Worm (Caenorhabditis elegans) whole organism, L1 larva: ENCODE results near the gene D2007.2.

Experiments used
- ceh-8 ChIP-seq: fragments of 200-800 bp; sonication (Bioruptor generic); optimal IDR thresholded peaks from 2 replicates; lab custom pipeline; 2018; ENCODE audit warnings: mild to moderate bottlenecking, missing genetic modification characterization, moderate library complexity, missing compliant biosample characterization
- egl-13 ChIP-seq: sonication (generic microtip); optimal IDR thresholded peaks from 2 replicates; lab custom pipeline; 2016; ENCODE audit warnings: missing genotype, missing genetic modification reagents, missing genetic modification characterization, missing compliant biosample characterization
- fkh-8 ChIP-seq: sonication (generic microtip); optimal IDR thresholded peaks from 2 replicates; lab custom pipeline; 2016; ENCODE audit warnings: mild to moderate bottlenecking, missing genetic modification characterization, missing compliant biosample characterization
- lsy-2 ChIP-seq, 2 experiments: fragments of 150-350 bp; optimal IDR thresholded peaks; 2 replicates each; lab custom pipeline; 2014; ENCODE audit warnings: missing biosample characterization in 2 of 2, missing genetic modification characterization in 2 of 2
- nhr-77 ChIP-seq: fragments of 150-350 bp; optimal IDR thresholded peaks from 2 replicates; lab custom pipeline; 2014; ENCODE audit warnings: missing biosample characterization, missing genetic modification characterization
- ztf-4 ChIP-seq: fragments of 150-350 bp; optimal IDR thresholded peaks from 2 replicates; lab custom pipeline; 2014; ENCODE audit warnings: missing biosample characterization, missing genetic modification characterization

ce11 chrIII:8121923-8122322 lies 26.8 kb upstream of the D2007.2 start:
- peak; percentile 23 for TF ChIP-seq ztf-4 (tag; lab: Kevin White, UChicago)
- no peak for TF ChIP-seq egl-13 (tag; lab: Kevin White, UChicago)
- no peak for TF ChIP-seq nhr-77 (tag; lab: Kevin White, UChicago)
- TF ChIP-seq lsy-2 (tag; optimal IDR thresholded peaks at IDR 0.05; lab: Kevin White, UChicago): no peak
- TF ChIP-seq ceh-8 (GFP tag; lab: Kevin White, UChicago): no peak
- TF ChIP-seq fkh-8 (tag; lab: Kevin White, UChicago): peak; percentile 89
